Worm (Caenorhabditis elegans) whole organism, midembryonic: ENCODE results near the gene str-23.
"Not testable (repeated sequence)": the region's sequence is repeated elsewhere in the genome, so short reads cannot be mapped to it uniquely, and the experiment has no call there.

Experiments
- cog-1 ChIP-seq: sonication (generic microtip); optimal IDR thresholded peaks from 2 replicates; lab custom pipeline; 2016; ENCODE audit warnings: missing genetic modification characterization, missing compliant biosample characterization
- flt-1 ChIP-seq: fragments of 200-800 bp; sonication (Bioruptor generic); IDR thresholded peaks from 2 replicates; pipeline ENCODE4 v1.3.6; 2022; ENCODE audit warnings: missing genetic modification characterization, missing compliant biosample characterization
- ref-1 ChIP-seq: fragments of 200-800 bp; sonication (Bioruptor generic); conservative IDR thresholded peaks from 2 replicates; pipeline ENCODE4 v1.3.6; 2022; ENCODE audit warnings: missing genetic modification reagents, missing genetic modification characterization, missing compliant biosample characterization
- tab-1 ChIP-seq: fragments of 200-800 bp; sonication (Bioruptor generic); IDR thresholded peaks from 2 replicates; pipeline ENCODE4 v1.3.6; 2022; ENCODE audit warnings: missing genetic modification characterization, missing compliant biosample characterization
- ztf-23 ChIP-seq: fragments of 200-800 bp; sonication (Bioruptor generic); IDR thresholded peaks from 2 replicates; pipeline ENCODE4 v1.3.6; 2022; ENCODE audit warnings: missing genetic modification reagents, missing genetic modification characterization, missing compliant biosample characterization

- TF ChIP-seq cog-1 (tag; lab: Kevin White, UChicago); flt-1 (GFP tag; lab: Robert Waterston, UW); tab-1 (GFP tag; lab: Robert Waterston, UW); ref-1 (GFP tag; lab: Robert Waterston, UW); ztf-23 (GFP tag; lab: Robert Waterston, UW): not testable (repeated sequence)
These were observed 23.5 kb downstream of the str-23 start, which contains the start of gene F53E4.1 for ce11 chrV:15668200-15668599.
